Worm (Caenorhabditis elegans) whole organism, L3 larva: Measurements from ENCODE around the gene C03F11.2.

ENCODE experiments used
- lin-39 ChIP-seq: fragments of 150-350 bp; optimal IDR thresholded peaks from 2 replicates; lab custom pipeline; 2018; ENCODE audit warnings: missing biosample characterization, missing genetic modification reagents, missing genetic modification characterization
- nhr-11 ChIP-seq: fragments of 150-350 bp; optimal IDR thresholded peaks from 2 replicates; lab custom pipeline; 2014; ENCODE audit warnings: missing biosample characterization, missing genetic modification characterization
- nhr-237 ChIP-seq: fragments of 150-350 bp; optimal IDR thresholded peaks from 2 replicates; lab custom pipeline; 2014; ENCODE audit warnings: missing biosample characterization, missing genetic modification characterization

- TF ChIP-seq nhr-237 (tag; lab: Kevin White, UChicago): no peak
- TF ChIP-seq lin-39 (tag; lab: Kevin White, UChicago): no peak
- no peak for TF ChIP-seq nhr-11 (tag; lab: Kevin White, UChicago)
Observed at ce11 chrX:5414250-5414649, 17.1 kb upstream of the C03F11.2 start, which contains the start of gene C41A3.2.
